Worm (Caenorhabditis elegans) whole organism, L2 larva: ENCODE data around the gene polk-1.
A peak's percentile ranks its signal among the peaks of the same experiment; 100 is the strongest.

Experiments used
- C34F6.9 ChIP-seq: fragments of 150-350 bp; optimal IDR thresholded peaks from 2 replicates; lab custom pipeline; 2014; ENCODE audit warnings: missing biosample characterization, missing genetic modification characterization
- F13H6.1 ChIP-seq: sonication (generic microtip); optimal IDR thresholded peaks from 2 replicates; lab custom pipeline; 2016; ENCODE audit warnings: missing genetic modification characterization, missing compliant biosample characterization
- R02D3.7 ChIP-seq: fragments of 150-350 bp; optimal IDR thresholded peaks from 2 replicates; lab custom pipeline; 2014; ENCODE audit warnings: missing biosample characterization, missing genetic modification characterization
- Y55F3AM.14 ChIP-seq: fragments of 200-800 bp; sonication (Bioruptor generic); optimal IDR thresholded peaks from 2 replicates; lab custom pipeline; 2018; ENCODE audit warnings: mild to moderate bottlenecking, missing genetic modification characterization, missing compliant biosample characterization
- ZK546.5 ChIP-seq: sonication (generic microtip); optimal IDR thresholded peaks from 2 replicates; lab custom pipeline; 2017; ENCODE audit warnings: missing biosample characterization, missing genetic modification characterization
- alr-1 ChIP-seq: fragments of 150-350 bp; optimal IDR thresholded peaks from 2 replicates; lab custom pipeline; 2014; ENCODE audit warnings: missing biosample characterization, missing genetic modification characterization
- aly-2 ChIP-seq: fragments of 150-350 bp; optimal IDR thresholded peaks from 2 replicates; lab custom pipeline; 2014; ENCODE audit warnings: missing biosample characterization, missing genetic modification characterization
- ama-1 ChIP-seq: fragments of 150-350 bp; optimal IDR thresholded peaks from 2 replicates; lab custom pipeline; 2018; ENCODE audit warnings: inconsistent platforms
- blmp-1 ChIP-seq: sonication (generic microtip); optimal IDR thresholded peaks from 2 replicates; lab custom pipeline; 2017; ENCODE audit warnings: missing genetic modification characterization, mild to moderate bottlenecking, missing compliant biosample characterization, antibody characterized with exemption, moderate library complexity; ENCODE audit not compliant: insufficient read depth
- ceh-16 ChIP-seq: fragments of 150-350 bp; optimal IDR thresholded peaks from 2 replicates; lab custom pipeline; 2014; ENCODE audit warnings: missing biosample characterization, missing genetic modification characterization
- ceh-82 ChIP-seq: fragments of 150-350 bp; optimal IDR thresholded peaks from 2 replicates; lab custom pipeline; 2014; ENCODE audit warnings: missing biosample characterization, missing genetic modification characterization
- crh-2 ChIP-seq: sonication (generic microtip); optimal IDR thresholded peaks from 2 replicates; lab custom pipeline; 2017; ENCODE audit warnings: missing biosample characterization, missing genetic modification characterization
- dmd-4 ChIP-seq: sonication (generic microtip); optimal IDR thresholded peaks from 2 replicates; lab custom pipeline; 2017; ENCODE audit warnings: missing biosample characterization, missing genetic modification characterization
- egl-27 ChIP-seq: sonication (generic microtip); optimal IDR thresholded peaks from 3 replicates; lab custom pipeline; 2017; ENCODE audit warnings: missing biosample characterization, missing genetic modification reagents, missing genetic modification characterization
- elt-1 ChIP-seq: fragments of 150-350 bp; optimal IDR thresholded peaks from 2 replicates; lab custom pipeline; 2014; ENCODE audit warnings: missing biosample characterization, missing genetic modification characterization
- elt-3 ChIP-seq: sonication (generic microtip); optimal IDR thresholded peaks from 2 replicates; lab custom pipeline; 2017; ENCODE audit warnings: missing biosample characterization, missing genetic modification characterization
- fos-1 ChIP-seq: fragments of 150-350 bp; optimal IDR thresholded peaks from 2 replicates; lab custom pipeline; 2014; ENCODE audit warnings: missing biosample characterization, missing genetic modification characterization
- gmeb-1 ChIP-seq: fragments of 150-350 bp; optimal IDR thresholded peaks from 2 replicates; lab custom pipeline; 2014; ENCODE audit warnings: missing biosample characterization, missing genetic modification characterization
- lin-11 ChIP-seq: fragments of 150-350 bp; sonication (generic microtip); optimal IDR thresholded peaks from 2 replicates; lab custom pipeline; 2014; ENCODE audit warnings: missing biosample characterization, missing genetic modification characterization, inconsistent platforms, mixed read lengths
- lin-13 ChIP-seq: fragments of 150-350 bp; optimal IDR thresholded peaks from 2 replicates; lab custom pipeline; 2014; ENCODE audit warnings: missing biosample characterization, missing genetic modification reagents, missing genetic modification characterization
- lin-39 ChIP-seq: fragments of 150-350 bp; optimal IDR thresholded peaks from 2 replicates; lab custom pipeline; 2014; ENCODE audit warnings: missing biosample characterization, missing genetic modification reagents, missing genetic modification characterization
- lsy-2 ChIP-seq, 2 experiments: fragments of 150-350 bp in 1 of 2; sonication (generic microtip) in 1 of 2; optimal IDR thresholded peaks; 2 replicates each; lab custom pipeline; 2014 to 2017; ENCODE audit warnings: missing biosample characterization in 2 of 2, missing genetic modification characterization in 2 of 2
- mab-5 ChIP-seq: fragments of 150-350 bp; optimal IDR thresholded peaks from 2 replicates; lab custom pipeline; 2014; ENCODE audit warnings: missing biosample characterization, missing genetic modification characterization
- mbf-1 ChIP-seq: sonication (generic microtip); optimal IDR thresholded peaks from 2 replicates; lab custom pipeline; 2017; ENCODE audit warnings: missing biosample characterization, missing genetic modification characterization
- mdl-1 ChIP-seq, 2 experiments: fragments of 150-350 bp in 1 of 2; sonication (generic microtip) in 1 of 2; optimal IDR thresholded peaks; 2 replicates each; lab custom pipeline; 2017; ENCODE audit warnings: missing biosample characterization in 2 of 2, missing genetic modification characterization in 2 of 2
- nhr-10 ChIP-seq: sonication (generic microtip); optimal IDR thresholded peaks from 2 replicates; lab custom pipeline; 2017; ENCODE audit warnings: missing biosample characterization, missing genetic modification characterization
- nhr-11 ChIP-seq: fragments of 150-350 bp; optimal IDR thresholded peaks from 2 replicates; lab custom pipeline; 2014; ENCODE audit warnings: missing biosample characterization, missing genetic modification characterization
- nhr-12 ChIP-seq: fragments of 150-350 bp; optimal IDR thresholded peaks from 2 replicates; lab custom pipeline; 2014; ENCODE audit warnings: missing biosample characterization, missing genetic modification characterization
- nhr-129 ChIP-seq: fragments of 150-350 bp; optimal IDR thresholded peaks from 2 replicates; lab custom pipeline; 2014; ENCODE audit warnings: missing biosample characterization, missing genetic modification characterization
- nhr-21 ChIP-seq: fragments of 150-350 bp; optimal IDR thresholded peaks from 2 replicates; lab custom pipeline; 2014; ENCODE audit warnings: missing biosample characterization, missing genetic modification characterization
- nhr-23 ChIP-seq: fragments of 150-350 bp; optimal IDR thresholded peaks from 2 replicates; lab custom pipeline; 2014; ENCODE audit warnings: missing biosample characterization, missing genetic modification reagents, missing genetic modification characterization
- nhr-237 ChIP-seq: fragments of 150-350 bp; optimal IDR thresholded peaks from 2 replicates; lab custom pipeline; 2014; ENCODE audit warnings: missing biosample characterization, missing genetic modification characterization
- nhr-25 ChIP-seq: fragments of 150-350 bp; sonication (generic microtip); optimal IDR thresholded peaks from 3 replicates; lab custom pipeline; 2014; ENCODE audit warnings: missing biosample characterization, missing genetic modification characterization
- nhr-6 ChIP-seq: fragments of 150-350 bp; optimal IDR thresholded peaks from 2 replicates; lab custom pipeline; 2014; ENCODE audit warnings: missing biosample characterization, missing genetic modification characterization
- nhr-77 ChIP-seq: fragments of 150-350 bp; optimal IDR thresholded peaks from 2 replicates; lab custom pipeline; 2014; ENCODE audit warnings: missing biosample characterization, missing genetic modification characterization
- peb-1 ChIP-seq: fragments of 150-350 bp; optimal IDR thresholded peaks from 2 replicates; lab custom pipeline; 2014; ENCODE audit warnings: missing biosample characterization, missing genetic modification characterization
- sem-4 ChIP-seq: fragments of 150-350 bp; optimal IDR thresholded peaks from 2 replicates; lab custom pipeline; 2014; ENCODE audit warnings: missing biosample characterization, missing genetic modification reagents, missing genetic modification characterization
- skn-1 ChIP-seq: sonication (generic microtip); optimal IDR thresholded peaks from 2 replicates; lab custom pipeline; 2017; ENCODE audit warnings: missing biosample characterization, missing genetic modification characterization
- sma-3 ChIP-seq: sonication (generic microtip); optimal IDR thresholded peaks from 2 replicates; lab custom pipeline; 2016; ENCODE audit warnings: missing genetic modification reagents, missing genetic modification characterization, missing compliant biosample characterization
- sma-9 ChIP-seq, 2 experiments: fragments of 150-350 bp in 1 of 2; sonication (generic microtip) in 1 of 2; optimal IDR thresholded peaks; 2 replicates each; lab custom pipeline; 2014 to 2016; ENCODE audit warnings: missing genetic modification characterization in 2 of 2, mild to moderate bottlenecking in 1 of 2, missing biosample characterization in 1 of 2, missing compliant biosample characterization in 1 of 2, missing genetic modification reagents in 1 of 2, moderate library complexity in 1 of 2
- snpc-4 ChIP-seq: fragments of 150-350 bp; optimal IDR thresholded peaks from 2 replicates; lab custom pipeline; 2014; ENCODE audit warnings: missing biosample characterization, missing genetic modification characterization
- unc-39 ChIP-seq: fragments of 150-350 bp; optimal IDR thresholded peaks from 2 replicates; lab custom pipeline; 2014; ENCODE audit warnings: missing biosample characterization, missing genetic modification characterization
- unc-55 ChIP-seq: fragments of 150-350 bp; sonication (generic microtip); optimal IDR thresholded peaks from 3 replicates; lab custom pipeline; 2014; ENCODE audit warnings: missing biosample characterization, missing genetic modification reagents, missing genetic modification characterization
- unc-62 ChIP-seq: fragments of 150-350 bp; optimal IDR thresholded peaks from 2 replicates; lab custom pipeline; 2014; ENCODE audit warnings: missing biosample characterization, missing genetic modification reagents, missing genetic modification characterization
- zag-1 ChIP-seq: fragments of 150-350 bp; optimal IDR thresholded peaks from 2 replicates; lab custom pipeline; 2014; ENCODE audit warnings: missing biosample characterization, missing genetic modification characterization
- ztf-1 ChIP-seq: fragments of 200-800 bp; sonication (Bioruptor generic); conservative IDR thresholded peaks from 2 replicates; pipeline ENCODE4 v1.3.6; 2022; ENCODE audit warnings: missing genetic modification characterization, missing compliant biosample characterization
- ztf-11 ChIP-seq: sonication (generic microtip); optimal IDR thresholded peaks from 2 replicates; lab custom pipeline; 2017; ENCODE audit warnings: missing biosample characterization, missing genetic modification characterization
- ztf-4 ChIP-seq: fragments of 150-350 bp; optimal IDR thresholded peaks from 2 replicates; lab custom pipeline; 2014; ENCODE audit warnings: missing biosample characterization, missing genetic modification characterization

polk-1 gene

ce11 chrIII:8658367-8658761 lies 30.0 kb upstream of the polk-1 start:
- peak; percentile 67 for TF ChIP-seq ama-1
- peak in 1 of 2 experiments; percentile 84 for TF ChIP-seq mdl-1 (tag; optimal IDR thresholded peaks at IDR 0.05; lab: Kevin White, UChicago)
- TF ChIP-seq dmd-4 = no peak
- peak; percentile 93 for TF ChIP-seq nhr-6
- no peak for TF ChIP-seq peb-1 (tag; lab: Kevin White, UChicago)
- TF ChIP-seq lin-39 (tag; lab: Kevin White, UChicago) = no peak
- no peak for TF ChIP-seq ceh-82 (tag; lab: Kevin White, UChicago)
- TF ChIP-seq gmeb-1 (tag; lab: Kevin White, UChicago) = peak; percentile 82
- TF ChIP-seq lsy-2 (tag; optimal IDR thresholded peaks at IDR 0.05; lab: Kevin White, UChicago) = peak; percentile 28 to 91
- peak; percentile 53 for TF ChIP-seq mab-5 (tag; lab: Kevin White, UChicago)
- TF ChIP-seq nhr-10 (tag; lab: Kevin White, UChicago) = no peak
- TF ChIP-seq unc-55 (GFP tag; lab: Kevin White, UChicago) = peak; percentile 95
- TF ChIP-seq skn-1 (tag; lab: Kevin White, UChicago) = no peak
- TF ChIP-seq F13H6.1 (tag; lab: Kevin White, UChicago) = peak; percentile 98
- no peak for TF ChIP-seq nhr-11 (tag; lab: Kevin White, UChicago)
- TF ChIP-seq blmp-1 (tag; lab: Kevin White, UChicago) = peak; percentile 45
- peak; percentile 92 for TF ChIP-seq sem-4 (tag; lab: Kevin White, UChicago)
- no peak for TF ChIP-seq nhr-77
- TF ChIP-seq nhr-237 = no peak
- TF ChIP-seq ZK546.5 (tag; lab: Kevin White, UChicago) = no peak
- peak; percentile 97 for TF ChIP-seq sma-3 (GFP tag; lab: Kevin White, UChicago)
- peak; percentile 94 for TF ChIP-seq Y55F3AM.14 (GFP tag; lab: Kevin White, UChicago)
- TF ChIP-seq nhr-12 = no peak
- TF ChIP-seq unc-62 (GFP tag; lab: Kevin White, UChicago) = peak; percentile 59
- TF ChIP-seq sma-9 (GFP tag; optimal IDR thresholded peaks at IDR 0.05; lab: Kevin White, UChicago) = peak; percentile 95
- no peak for TF ChIP-seq sma-9 (tag; optimal IDR thresholded peaks at IDR 0.05; lab: Kevin White, UChicago)
- no peak for TF ChIP-seq mbf-1
- TF ChIP-seq alr-1 (tag; lab: Kevin White, UChicago) = no peak
- TF ChIP-seq nhr-21 (tag; lab: Kevin White, UChicago) = peak; percentile 97
- TF ChIP-seq zag-1 = peak; percentile 54
- no peak for TF ChIP-seq nhr-23 (tag; lab: Kevin White, UChicago)
- TF ChIP-seq lin-11 (tag; lab: Kevin White, UChicago) = peak; percentile 53
- TF ChIP-seq snpc-4 (tag; lab: Kevin White, UChicago) = peak; percentile 31
- TF ChIP-seq egl-27 (tag; lab: Kevin White, UChicago) = peak; percentile 53
- no peak for TF ChIP-seq ztf-1 (GFP tag; lab: Robert Waterston, UW)
- TF ChIP-seq elt-3 = no peak
- TF ChIP-seq nhr-25 = peak; percentile 97
- no peak for TF ChIP-seq elt-1 (tag; lab: Kevin White, UChicago)
- no peak for TF ChIP-seq ztf-11 (tag; lab: Kevin White, UChicago)
- TF ChIP-seq R02D3.7 (tag; lab: Kevin White, UChicago) = no peak
- peak; percentile 99 for TF ChIP-seq crh-2
- TF ChIP-seq nhr-129 (tag; lab: Kevin White, UChicago) = peak; percentile 97
- TF ChIP-seq fos-1 (tag; lab: Kevin White, UChicago) = peak; percentile 83
- no peak for TF ChIP-seq aly-2 (tag; lab: Kevin White, UChicago)
- TF ChIP-seq lin-13 = peak; percentile 79
- TF ChIP-seq C34F6.9 (tag; lab: Kevin White, UChicago) = peak; percentile 96
- TF ChIP-seq ceh-16 (tag; lab: Kevin White, UChicago) = no peak
- TF ChIP-seq unc-39 (tag; lab: Kevin White, UChicago) = no peak
- peak; percentile 93 for TF ChIP-seq ztf-4 (tag; lab: Kevin White, UChicago)
